Fruit fly (Drosophila melanogaster) whole organism, embryonic: ENCODE data around the gene CG6654.

Experiments used
- Adf1 ChIP-seq: fragments of 200-800 bp; sonication (Bioruptor generic); IDR thresholded peaks from 2 replicates; pipeline ENCODE4 v1.3.6; 2022; ENCODE audit warnings: missing biosample characterization, missing genetic modification characterization
- B-H2 ChIP-seq: fragments of 200-800 bp; sonication (Bioruptor generic); optimal IDR thresholded peaks from 2 replicates; lab custom pipeline; 2018; ENCODE audit warnings: missing biosample characterization, mild to moderate bottlenecking, missing genetic modification characterization
- CG12942 ChIP-seq: fragments of 200-800 bp; sonication (Bioruptor generic); optimal IDR thresholded peaks from 3 replicates; lab custom pipeline; 2016; ENCODE audit warnings: missing biosample characterization, missing genetic modification characterization
- CG13424 ChIP-seq: fragments of 200-800 bp; sonication (Bioruptor generic); optimal IDR thresholded peaks from 2 replicates; lab custom pipeline; 2019; ENCODE audit warnings: missing biosample characterization, mild to moderate bottlenecking, missing genetic modification characterization, moderate library complexity
- CG13775 ChIP-seq: fragments of 200-800 bp; sonication (Bioruptor generic); optimal IDR thresholded peaks from 3 replicates; lab custom pipeline; 2017; ENCODE audit warnings: missing biosample characterization, mild to moderate bottlenecking, missing genetic modification characterization
- CG13894 ChIP-seq: fragments of 200-800 bp; sonication (Bioruptor generic); optimal IDR thresholded peaks from 3 replicates; lab custom pipeline; 2018; ENCODE audit warnings: missing biosample characterization, mild to moderate bottlenecking, missing genetic modification characterization, moderate library complexity
- CG15514 ChIP-seq: fragments of 200-800 bp; sonication (Bioruptor generic); optimal IDR thresholded peaks from 3 replicates; lab custom pipeline; 2017; ENCODE audit warnings: missing biosample characterization, missing genetic modification characterization, mild to moderate bottlenecking, moderate library complexity, missing genetic modification reagents
- CG31441 ChIP-seq: fragments of 200-800 bp; sonication (Bioruptor generic); IDR thresholded peaks from 2 replicates; pipeline ENCODE4 v1.3.6; 2022; ENCODE audit warnings: missing biosample characterization, missing genetic modification characterization
- CG3407 ChIP-seq: fragments of 200-800 bp; sonication (Bioruptor generic); optimal IDR thresholded peaks from 2 replicates; lab custom pipeline; 2018; ENCODE audit warnings: missing biosample characterization, mild to moderate bottlenecking, missing genetic modification characterization
- CG34376 ChIP-seq: fragments of 200-800 bp; sonication (Bioruptor generic); optimal IDR thresholded peaks from 2 replicates; lab custom pipeline; 2018; ENCODE audit warnings: missing biosample characterization, mild to moderate bottlenecking, missing genetic modification characterization
- CG34422 ChIP-seq: fragments of 200-800 bp; sonication (Bioruptor generic); IDR thresholded peaks from 3 replicates; pipeline ENCODE4 v1.3.6; 2022; ENCODE audit warnings: missing biosample characterization, missing genetic modification characterization
- CG4404 ChIP-seq: fragments of 200-800 bp; sonication (Bioruptor generic); IDR thresholded peaks from 2 replicates; pipeline ENCODE4 v1.3.6; 2022; ENCODE audit warnings: missing biosample characterization, missing genetic modification characterization
- CG6791 ChIP-seq: fragments of 200-800 bp; sonication (Bioruptor generic); IDR thresholded peaks from 3 replicates; pipeline ENCODE4 v1.3.6; 2022; ENCODE audit warnings: missing biosample characterization, missing genetic modification characterization; ENCODE audit not compliant: partially characterized antibody
- CG7271 ChIP-seq: fragments of 200-800 bp; sonication (Bioruptor generic); optimal IDR thresholded peaks from 2 replicates; lab custom pipeline; 2018; ENCODE audit warnings: missing biosample characterization, mild to moderate bottlenecking, missing genetic modification characterization, moderate library complexity
- CG7372 ChIP-seq: fragments of 200-800 bp; sonication (Bioruptor generic); IDR thresholded peaks from 2 replicates; pipeline ENCODE4 v1.3.6; 2022; ENCODE audit warnings: missing biosample characterization, missing genetic modification characterization
- CG8089 ChIP-seq: fragments of 200-800 bp; sonication (Bioruptor generic); optimal IDR thresholded peaks from 3 replicates; lab custom pipeline; 2016; ENCODE audit warnings: missing biosample characterization, missing genetic modification characterization
- CG8281 ChIP-seq: fragments of 200-800 bp; sonication (Bioruptor generic); optimal IDR thresholded peaks from 2 replicates; lab custom pipeline; 2018; ENCODE audit warnings: missing biosample characterization, mild to moderate bottlenecking, missing genetic modification characterization, moderate library complexity
- CG8290 ChIP-seq, 3 experiments: fragments of 200-800 bp; sonication (Bioruptor generic); optimal IDR thresholded peaks; 2 replicates each; lab custom pipeline; 2016 to 2019; ENCODE audit warnings: missing biosample characterization in 3 of 3, missing genetic modification characterization in 3 of 3, mild to moderate bottlenecking in 2 of 3, moderate library complexity in 1 of 3
- CHES-1-like ChIP-seq: fragments of 200-800 bp; sonication (Bioruptor generic); optimal IDR thresholded peaks from 2 replicates; lab custom pipeline; 2016; ENCODE audit warnings: missing biosample characterization, missing genetic modification characterization
- Dll ChIP-seq: fragments of 200-800 bp; sonication (Bioruptor generic); IDR thresholded peaks from 4 replicates; pipeline ENCODE4 v1.3.6; 2022; ENCODE audit warnings: missing biosample characterization, missing genetic modification characterization; ENCODE audit not compliant: partially characterized antibody
- Dp ChIP-seq: fragments of 200-800 bp; sonication (Bioruptor generic); optimal IDR thresholded peaks from 2 replicates; lab custom pipeline; 2018; ENCODE audit warnings: missing biosample characterization, mild to moderate bottlenecking, missing genetic modification characterization, moderate library complexity
- Kr ChIP-seq: fragments of 200-800 bp; sonication (Bioruptor generic); optimal IDR thresholded peaks from 2 replicates; lab custom pipeline; 2017; ENCODE audit warnings: missing biosample characterization, mild to moderate bottlenecking, missing genetic modification characterization
- Max ChIP-seq: fragments of 200-800 bp; sonication (Bioruptor generic); optimal IDR thresholded peaks from 2 replicates; lab custom pipeline; 2016; ENCODE audit warnings: missing biosample characterization, mild to moderate bottlenecking, missing genetic modification characterization
- Med ChIP-seq: fragments of 200-800 bp; sonication (Bioruptor generic); peaks from one replicate; lab custom pipeline; 2016; ENCODE audit warnings: missing biosample characterization, missing genetic modification characterization, mild to moderate bottlenecking, inconsistent platforms, moderate library complexity
- Mes4 ChIP-seq: fragments of 200-800 bp; sonication (Bioruptor generic); optimal IDR thresholded peaks from 2 replicates; lab custom pipeline; 2016; ENCODE audit warnings: missing biosample characterization, missing genetic modification characterization
- Oli ChIP-seq: fragments of 200-800 bp; sonication (Bioruptor generic); optimal IDR thresholded peaks from 2 replicates; lab custom pipeline; 2018; ENCODE audit warnings: missing biosample characterization, mild to moderate bottlenecking, missing genetic modification characterization, moderate library complexity
- Opbp ChIP-seq: fragments of 200-800 bp; sonication (Bioruptor generic); IDR thresholded peaks from 3 replicates; pipeline ENCODE4 v1.3.6; 2022; ENCODE audit warnings: missing biosample characterization, missing genetic modification characterization; ENCODE audit not compliant: partially characterized antibody
- Pdp1 ChIP-seq, 2 experiments: fragments of 200-800 bp; sonication (Bioruptor generic); optimal IDR thresholded peaks; 3 replicates each; lab custom pipeline; 2016; ENCODE audit warnings: missing biosample characterization in 2 of 2, missing genetic modification characterization in 2 of 2, mild to moderate bottlenecking in 1 of 2, moderate library complexity in 1 of 2
- amos ChIP-seq: fragments of 200-800 bp; sonication (Bioruptor generic); IDR thresholded peaks from 2 replicates; pipeline ENCODE4 v1.3.6; 2022; ENCODE audit warnings: missing biosample characterization, missing genetic modification characterization; ENCODE audit not compliant: partially characterized antibody
- ato ChIP-seq: fragments of 200-800 bp; sonication (Bioruptor generic); IDR thresholded peaks from 2 replicates; pipeline ENCODE4 v1.3.6; 2022; ENCODE audit warnings: missing biosample characterization, missing genetic modification characterization; ENCODE audit not compliant: partially characterized antibody
- bab2 ChIP-seq: fragments of 200-800 bp; sonication (Bioruptor generic); optimal IDR thresholded peaks from 2 replicates; lab custom pipeline; 2016; ENCODE audit warnings: missing biosample characterization, missing genetic modification characterization
- dysf ChIP-seq: fragments of 200-800 bp; sonication (Bioruptor generic); IDR thresholded peaks from 3 replicates; pipeline ENCODE4 v1.3.6; 2022; ENCODE audit warnings: missing biosample characterization, missing genetic modification characterization
- emc ChIP-seq: fragments of 200-800 bp; sonication (Bioruptor generic); optimal IDR thresholded peaks from 2 replicates; lab custom pipeline; 2016; ENCODE audit warnings: missing biosample characterization, missing genetic modification characterization
- ftz-f1 ChIP-seq: fragments of 200-800 bp; sonication (Bioruptor generic); optimal IDR thresholded peaks from 2 replicates; lab custom pipeline; 2016; ENCODE audit warnings: missing biosample characterization, missing genetic modification characterization
- gcm ChIP-seq: fragments of 200-800 bp; sonication (Bioruptor generic); optimal IDR thresholded peaks from 2 replicates; lab custom pipeline; 2019; ENCODE audit warnings: missing biosample characterization, mild to moderate bottlenecking, missing genetic modification characterization, moderate library complexity
- hkb ChIP-seq, 2 experiments: fragments of 200-800 bp in 1 of 2; fragments of >200 bp in 1 of 2; sonication (Bioruptor generic) in 1 of 2; IDR thresholded peaks in 1 of 2; optimal IDR thresholded peaks in 1 of 2; 2 replicates each; pipeline versions ENCODE4 v1.3.6 to Lab custom; 2017 to 2022; ENCODE audit warnings: missing biosample characterization in 1 of 2, missing genetic modification characterization in 1 of 2
- lbe ChIP-seq: fragments of 200-800 bp; sonication (Bioruptor generic); optimal IDR thresholded peaks from 2 replicates; lab custom pipeline; 2016; ENCODE audit warnings: missing biosample characterization, mild to moderate bottlenecking, missing genetic modification characterization
- lilli ChIP-seq: fragments of 200-800 bp; sonication (Bioruptor generic); optimal IDR thresholded peaks from 3 replicates; lab custom pipeline; 2016; ENCODE audit warnings: missing biosample characterization, missing genetic modification characterization
- luna ChIP-seq: fragments of 200-800 bp; sonication (Bioruptor generic); optimal IDR thresholded peaks from 2 replicates; lab custom pipeline; 2016; ENCODE audit warnings: missing biosample characterization, missing genetic modification characterization
- nerfin-1 ChIP-seq: fragments of 200-800 bp; sonication (Bioruptor generic); optimal IDR thresholded peaks from 3 replicates; lab custom pipeline; 2019; ENCODE audit warnings: missing biosample characterization, mild to moderate bottlenecking, missing genetic modification characterization, moderate library complexity
- nmo ChIP-seq: fragments of 200-800 bp; sonication (Bioruptor generic); optimal IDR thresholded peaks from 2 replicates; lab custom pipeline; 2018; ENCODE audit warnings: missing biosample characterization, mild to moderate bottlenecking, missing genetic modification characterization, moderate library complexity
- pnt ChIP-seq: fragments of 200-800 bp; sonication (Bioruptor generic); optimal IDR thresholded peaks from 3 replicates; lab custom pipeline; 2016; ENCODE audit warnings: missing biosample characterization, missing genetic modification characterization
- slp2 ChIP-seq: fragments of 200-800 bp; sonication (Bioruptor generic); optimal IDR thresholded peaks from 2 replicates; lab custom pipeline; 2016; ENCODE audit warnings: missing biosample characterization, missing genetic modification characterization
- sqz ChIP-seq: fragments of 200-800 bp; sonication (Bioruptor generic); optimal IDR thresholded peaks from 3 replicates; lab custom pipeline; 2018; ENCODE audit warnings: missing biosample characterization, mild to moderate bottlenecking, missing genetic modification characterization
- tll ChIP-seq, 2 experiments: fragments of 200-800 bp in 1 of 2; fragments of >200 bp in 1 of 2; sonication (Bioruptor generic) in 1 of 2; optimal IDR thresholded peaks; 2 replicates each; lab custom pipeline; 2017 to 2019; ENCODE audit warnings: missing biosample characterization in 2 of 2, missing genetic modification characterization in 2 of 2, mild to moderate bottlenecking in 1 of 2, moderate library complexity in 1 of 2
- twi ChIP-seq: fragments of 200-800 bp; optimal IDR thresholded peaks from 2 replicates; lab custom pipeline; 2019; ENCODE audit warnings: missing biosample characterization, mild to moderate bottlenecking, missing genetic modification characterization, moderate library complexity
- vvl ChIP-seq: fragments of 200-800 bp; sonication (Bioruptor generic); IDR thresholded peaks from 2 replicates; pipeline ENCODE4 v1.3.6; 2022; ENCODE audit warnings: missing biosample characterization, missing genetic modification characterization
- zfh2 ChIP-seq: fragments of 200-800 bp; sonication (Bioruptor generic); optimal IDR thresholded peaks from 2 replicates; lab custom pipeline; 2016; ENCODE audit warnings: missing biosample characterization, missing genetic modification characterization

CG6654 gene

DNA sequence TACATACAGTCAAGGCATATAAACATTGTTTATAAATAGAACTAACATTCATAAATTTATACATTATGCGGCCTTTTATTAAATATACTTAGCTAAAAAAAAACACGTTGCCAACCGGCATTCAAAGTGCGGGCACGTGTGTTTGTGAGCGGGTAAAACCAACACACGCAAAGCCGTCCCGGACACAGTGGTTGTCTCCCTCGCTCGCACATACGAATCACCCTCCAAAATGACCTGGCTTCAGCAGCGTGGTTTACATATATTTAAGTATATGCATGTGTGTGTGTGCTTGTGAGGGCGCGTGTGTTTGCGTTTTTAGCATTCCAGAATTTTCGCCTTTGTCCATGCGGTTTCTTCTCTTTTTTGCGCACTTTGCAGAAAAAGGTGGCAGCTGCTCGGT lies 30.0 kb upstream of the CG6654 start (continued):
- TF ChIP-seq hkb (optimal IDR thresholded peaks at IDR 0.05; lab: Kevin White, UChicago) (no peak), hkb (GFP tag; IDR thresholded peaks at IDR 0.05; lab: Robert Waterston, UW) (peak; percentile 17; the same call in 1 of the 2 replicates), CG12942 (GFP tag; lab: Kevin White, UChicago) (no peak), CG13894 (tag; lab: Kevin White, UChicago) (peak; percentile 10), twi (peak; percentile 40), Dll (GFP tag; lab: Robert Waterston, UW) (peak; percentile 28; the same call in 1 of the 4 replicates), Pdp1 (GFP tag; optimal IDR thresholded peaks at IDR 0.05; lab: Kevin White, UChicago) (no peak), CG3407 (GFP tag; lab: Kevin White, UChicago) (no peak), CG8290 (GFP tag; optimal IDR thresholded peaks at IDR 0.05; lab: Kevin White, UChicago) (no peak), CG8290 (tag; optimal IDR thresholded peaks at IDR 0.05; lab: Kevin White, UChicago) (peak in 1 of 2 experiments; percentile 29), CG13775 (no peak), slp2 (no peak), dysf (GFP tag; lab: Robert Waterston, UW) (no peak), nerfin-1 (tag; lab: Kevin White, UChicago) (peak; percentile 56), Max (GFP tag; lab: Kevin White, UChicago) (peak; percentile 83), bab2 (GFP tag; lab: Kevin White, UChicago) (no peak), CHES-1-like (GFP tag; lab: Kevin White, UChicago) (peak; percentile 39), ato (no peak), CG34376 (GFP tag; lab: Kevin White, UChicago) (no peak), CG8089 (no peak), Mes4 (GFP tag; lab: Kevin White, UChicago) (no peak), gcm (GFP tag; lab: Kevin White, UChicago) (peak; percentile 85), Opbp (GFP tag; lab: Robert Waterston, UW) (0 out of 3 replicates have a peak, but pooled peaks have one; percentile 9), pnt (no peak), emc (GFP tag; lab: Kevin White, UChicago) (no peak), sqz (GFP tag; lab: Kevin White, UChicago) (peak; percentile 45), Dp (peak; percentile 6), CG4404 (no peak), CG6791 (GFP tag; lab: Robert Waterston, UW) (0 out of 3 replicates have a peak, but pooled peaks have one; percentile 6), tll (GFP tag; optimal IDR thresholded peaks at IDR 0.05; lab: Kevin White, UChicago) (peak in 1 of 2 experiments; percentile 16), amos (GFP tag; lab: Robert Waterston, UW) (peak; percentile 36; the same call in 1 of the 2 replicates), CG7372 (GFP tag; lab: Robert Waterston, UW) (no peak), CG7271 (no peak), luna (GFP tag; lab: Kevin White, UChicago) (no peak), CG13424 (tag; lab: Kevin White, UChicago) (no peak), ftz-f1 (GFP tag; lab: Kevin White, UChicago) (peak; percentile 53), Med (peak; percentile 53), zfh2 (no peak), B-H2 (peak; percentile 49), CG8281 (tag; lab: Kevin White, UChicago) (no peak), Kr (GFP tag; lab: Kevin White, UChicago) (peak; percentile 30), lilli (peak; percentile 30), Oli (tag; lab: Kevin White, UChicago) (no peak), Adf1 (peak; percentile 43; the same call in 1 of the 2 replicates), nmo (GFP tag; lab: Kevin White, UChicago) (peak; percentile 15), vvl (GFP tag; lab: Robert Waterston, UW) (0 out of 2 replicates have a peak, but pooled peaks have one; percentile 35), CG15514 (peak; percentile 9), CG31441 (GFP tag; lab: Robert Waterston, UW) (no peak), lbe (peak; percentile 30), CG34422 (GFP tag; lab: Robert Waterston, UW) (peak; percentile 93)
